Fruit fly (Drosophila melanogaster) whole organism, prepupa: Measurements from ENCODE around the gene Spn85F.

Source experiments
- CG10631 ChIP-seq: fragments of 200-800 bp; sonication (Bioruptor generic); optimal IDR thresholded peaks from 2 replicates; lab custom pipeline; 2016; ENCODE audit warnings: missing biosample characterization, missing genetic modification characterization
- CG10669 ChIP-seq: fragments of 200-800 bp; sonication (Bioruptor generic); optimal IDR thresholded peaks from 3 replicates; lab custom pipeline; 2018; ENCODE audit warnings: missing biosample characterization, mild to moderate bottlenecking, missing genetic modification characterization, moderate library complexity
- CG11762 ChIP-seq: fragments of 200-800 bp; sonication (Bioruptor generic); optimal IDR thresholded peaks from 3 replicates; lab custom pipeline; 2016; ENCODE audit warnings: missing biosample characterization, missing genetic modification characterization; ENCODE audit not compliant: insufficient read depth
- CG11902 ChIP-seq: fragments of 200-800 bp; sonication (Bioruptor generic); optimal IDR thresholded peaks from 3 replicates; lab custom pipeline; 2016; ENCODE audit warnings: missing biosample characterization, missing genetic modification characterization
- CG15336 ChIP-seq: fragments of 200-800 bp; sonication (Bioruptor generic); IDR thresholded peaks from 2 replicates; pipeline ENCODE4 v1.3.6; 2022; ENCODE audit warnings: missing biosample characterization, missing genetic modification characterization
- CG16779 ChIP-seq: fragments of 200-800 bp; sonication (Bioruptor generic); optimal IDR thresholded peaks from 3 replicates; lab custom pipeline; 2017; ENCODE audit warnings: missing biosample characterization, mild to moderate bottlenecking, missing genetic modification characterization
- CG32006 ChIP-seq: fragments of 200-800 bp; sonication (Bioruptor generic); optimal IDR thresholded peaks from 3 replicates; lab custom pipeline; 2017; ENCODE audit warnings: missing biosample characterization, mild to moderate bottlenecking, missing genetic modification characterization
- CG3919 ChIP-seq: fragments of 200-800 bp; sonication (Bioruptor generic); optimal IDR thresholded peaks from 3 replicates; lab custom pipeline; 2016; ENCODE audit warnings: missing biosample characterization, missing genetic modification characterization
- CG4318 ChIP-seq: fragments of 200-800 bp; sonication (Bioruptor generic); optimal IDR thresholded peaks from 3 replicates; lab custom pipeline; 2017; ENCODE audit warnings: missing biosample characterization, mild to moderate bottlenecking, missing genetic modification characterization
- CG6276 ChIP-seq: fragments of 200-800 bp; sonication (Bioruptor generic); optimal IDR thresholded peaks from 2 replicates; lab custom pipeline; 2017; ENCODE audit warnings: missing biosample characterization, mild to moderate bottlenecking, missing genetic modification characterization
- CG6808 ChIP-seq: fragments of 200-800 bp; sonication (Bioruptor generic); optimal IDR thresholded peaks from 3 replicates; lab custom pipeline; 2017; ENCODE audit warnings: missing biosample characterization, missing genetic modification characterization, mild to moderate bottlenecking, moderate library complexity, missing genetic modification reagents
- CG6854 ChIP-seq: fragments of 200-800 bp; sonication (Bioruptor generic); optimal IDR thresholded peaks from 2 replicates; lab custom pipeline; 2017; ENCODE audit warnings: missing biosample characterization, mild to moderate bottlenecking, missing genetic modification characterization
- CG8119 ChIP-seq: fragments of 200-800 bp; sonication (Bioruptor generic); IDR thresholded peaks from 3 replicates; pipeline ENCODE4 v1.3.6; 2022; ENCODE audit warnings: missing biosample characterization, missing genetic modification characterization
- CG8319 ChIP-seq: fragments of 200-800 bp; sonication (Bioruptor generic); optimal IDR thresholded peaks from 3 replicates; lab custom pipeline; 2016; ENCODE audit warnings: missing biosample characterization, missing genetic modification characterization
- CG9139 ChIP-seq: fragments of 200-800 bp; sonication (Bioruptor generic); optimal IDR thresholded peaks from 3 replicates; lab custom pipeline; 2017; ENCODE audit warnings: missing biosample characterization, mild to moderate bottlenecking, missing genetic modification characterization
- Eip78C ChIP-seq: fragments of 200-800 bp; sonication (Bioruptor generic); peaks from one replicate; lab custom pipeline; 2016; ENCODE audit warnings: missing biosample characterization, missing genetic modification characterization
- Eip93F ChIP-seq: fragments of 200-800 bp; sonication (Bioruptor generic); optimal IDR thresholded peaks from 2 replicates; lab custom pipeline; 2016; ENCODE audit warnings: missing biosample characterization, mild to moderate bottlenecking, missing genetic modification characterization
- Gug ChIP-seq: fragments of 200-800 bp; sonication (Bioruptor generic); IDR thresholded peaks from 2 replicates; pipeline ENCODE4 v1.3.6; 2022; ENCODE audit warnings: missing biosample characterization, missing genetic modification characterization
- Hr4 ChIP-seq: fragments of 200-800 bp; sonication (Bioruptor generic); optimal IDR thresholded peaks from 3 replicates; lab custom pipeline; 2016; ENCODE audit warnings: missing biosample characterization, missing genetic modification characterization
- Met ChIP-seq: fragments of 200-800 bp; sonication (Bioruptor generic); optimal IDR thresholded peaks from 3 replicates; lab custom pipeline; 2016; ENCODE audit warnings: missing biosample characterization, missing genetic modification characterization
- OdsH ChIP-seq: fragments of 200-800 bp; sonication (Bioruptor generic); optimal IDR thresholded peaks from 3 replicates; lab custom pipeline; 2016; ENCODE audit warnings: missing biosample characterization, missing genetic modification characterization
- Smox ChIP-seq: fragments of 200-800 bp; sonication (Bioruptor generic); optimal IDR thresholded peaks from 3 replicates; lab custom pipeline; 2016; ENCODE audit warnings: missing biosample characterization, missing genetic modification characterization
- Sox14 ChIP-seq: fragments of 200-800 bp; sonication (Bioruptor generic); optimal IDR thresholded peaks from 3 replicates; lab custom pipeline; 2016; ENCODE audit warnings: missing biosample characterization, missing genetic modification characterization
- Sox15 ChIP-seq: fragments of 200-800 bp; sonication (Bioruptor generic); optimal IDR thresholded peaks from 3 replicates; lab custom pipeline; 2016; ENCODE audit warnings: missing biosample characterization, missing genetic modification characterization
- acj6 ChIP-seq: fragments of 200-800 bp; sonication (Bioruptor generic); optimal IDR thresholded peaks from 3 replicates; lab custom pipeline; 2016; ENCODE audit warnings: missing biosample characterization, missing genetic modification characterization
- dac ChIP-seq: fragments of 200-800 bp; sonication (Bioruptor generic); optimal IDR thresholded peaks from 2 replicates; lab custom pipeline; 2017; ENCODE audit warnings: missing biosample characterization, mild to moderate bottlenecking, missing genetic modification characterization
- eg ChIP-seq: fragments of 200-800 bp; sonication (Bioruptor generic); IDR thresholded peaks from 3 replicates; pipeline ENCODE4 v1.3.6; 2022; ENCODE audit warnings: missing biosample characterization, missing genetic modification characterization
- esn ChIP-seq: fragments of 200-800 bp; sonication (Bioruptor generic); optimal IDR thresholded peaks from 2 replicates; lab custom pipeline; 2016; ENCODE audit warnings: missing biosample characterization, mild to moderate bottlenecking, missing genetic modification characterization, moderate library complexity
- fd59A ChIP-seq: fragments of 200-800 bp; sonication (Bioruptor generic); optimal IDR thresholded peaks from 2 replicates; lab custom pipeline; 2017; ENCODE audit warnings: missing biosample characterization, mild to moderate bottlenecking, missing genetic modification characterization, missing genetic modification reagents
- lz ChIP-seq: fragments of 200-800 bp; sonication (Bioruptor generic); optimal IDR thresholded peaks from 3 replicates; lab custom pipeline; 2016; ENCODE audit warnings: missing biosample characterization, missing genetic modification characterization
- pdm3 ChIP-seq: fragments of 200-800 bp; sonication (Bioruptor generic); optimal IDR thresholded peaks from 3 replicates; lab custom pipeline; 2016; ENCODE audit warnings: missing biosample characterization, missing genetic modification characterization
- salr ChIP-seq, 2 experiments: fragments of 200-800 bp; sonication (Bioruptor generic); optimal IDR thresholded peaks; 3 replicates each; lab custom pipeline; 2016 to 2018; ENCODE audit warnings: missing biosample characterization in 2 of 2, missing genetic modification characterization in 2 of 2, mild to moderate bottlenecking in 1 of 2
- ss ChIP-seq, 2 experiments: fragments of 200-800 bp; sonication (Bioruptor generic); optimal IDR thresholded peaks; 2 replicates in 1 of 2; 3 replicates in 1 of 2; lab custom pipeline; 2017 to 2018; ENCODE audit warnings: mild to moderate bottlenecking in 2 of 2, missing biosample characterization in 2 of 2, missing genetic modification characterization in 2 of 2, moderate library complexity in 1 of 2

The Spn85F gene

dm6 chr3R:10024032-10024712 is 27.2 kb downstream of the Spn85F start (continued):
- no peak for TF ChIP-seq Eip93F
- no peak for TF ChIP-seq Sox15
- TF ChIP-seq ss (GFP tag; optimal IDR thresholded peaks at IDR 0.05; lab: Kevin White, UChicago), result no peak

dm6 chr3R:10025050-10025449 is 28.1 kb downstream of the Spn85F start, which contains the start of gene CG31407:
CG31407 (minus strand) TSS chr3R:10025150.
- TF ChIP-seq CG16779 (tag; lab: Kevin White, UChicago), result no peak
- TF ChIP-seq Eip78C, result no peak
- no peak for TF ChIP-seq CG4318 (GFP tag; lab: Kevin White, UChicago)
- no peak for TF ChIP-seq pdm3
- TF ChIP-seq Sox14 (GFP tag; lab: Kevin White, UChicago), result no peak
- no peak for TF ChIP-seq CG10631
- TF ChIP-seq CG8119 (GFP tag; lab: Robert Waterston, UW), result no peak
- TF ChIP-seq fd59A (GFP tag; lab: Kevin White, UChicago), result no peak
- TF ChIP-seq Smox (GFP tag; lab: Kevin White, UChicago), result no peak
- TF ChIP-seq acj6, result no peak
- no peak for TF ChIP-seq CG32006 (GFP tag; lab: Kevin White, UChicago)
- no peak for TF ChIP-seq OdsH (GFP tag; lab: Kevin White, UChicago)
- TF ChIP-seq CG8319 (GFP tag; lab: Kevin White, UChicago), result no peak
- no peak for TF ChIP-seq Gug
- TF ChIP-seq, all 60 proteins: peak for 0

- TF ChIP-seq dac (GFP tag; lab: Kevin White, UChicago) (peak; percentile 33), OdsH (GFP tag; lab: Kevin White, UChicago) (peak; percentile 8), eg (peak; percentile 42; the same call in 1 of the 3 replicates), CG32006 (GFP tag; lab: Kevin White, UChicago) (peak; percentile 59), Hr4 (GFP tag; lab: Kevin White, UChicago) (peak; percentile 54), CG8119 (GFP tag; lab: Robert Waterston, UW) (no peak; the same call in 1 of the 3 replicates), CG15336 (peak; percentile 68), CG6276 (GFP tag; lab: Kevin White, UChicago) (peak; percentile 59), lz (GFP tag; lab: Kevin White, UChicago) (no peak), Eip78C (peak; percentile 23)
Measured at dm6 chr3R:10028378-10028777, 31.4 kb downstream of the Spn85F start.

dm6 chr3R:10031480-10031879 is 34.5 kb downstream of the Spn85F start:
- no peak for TF ChIP-seq CG3919 (GFP tag; lab: Kevin White, UChicago)
- TF ChIP-seq CG6276 (GFP tag; lab: Kevin White, UChicago), result no peak
- TF ChIP-seq salr (GFP tag; optimal IDR thresholded peaks at IDR 0.05; lab: Kevin White, UChicago), result no peak
- no peak for TF ChIP-seq esn (GFP tag; lab: Kevin White, UChicago)
- no peak for TF ChIP-seq CG10669 (GFP tag; lab: Kevin White, UChicago)
- TF ChIP-seq CG16779 (tag; lab: Kevin White, UChicago), result no peak
- no peak for TF ChIP-seq CG9139 (GFP tag; lab: Kevin White, UChicago)
- TF ChIP-seq CG11902 (GFP tag; lab: Kevin White, UChicago), result no peak
- TF ChIP-seq CG11762 (GFP tag; lab: Kevin White, UChicago), result no peak
- TF ChIP-seq Hr4 (GFP tag; lab: Kevin White, UChicago), result no peak
- TF ChIP-seq Sox15, result no peak
- TF ChIP-seq ss (GFP tag; optimal IDR thresholded peaks at IDR 0.05; lab: Kevin White, UChicago), result no peak
- TF ChIP-seq Met (GFP tag; lab: Kevin White, UChicago), result no peak
- TF ChIP-seq CG6808, result no peak
- TF ChIP-seq CG6854, result no peak
- TF ChIP-seq, all 60 proteins: peak for 0
